Fruit fly (Drosophila melanogaster) whole organism, prepupa: ENCODE data around the gene GatB.

Experiments used
- Blimp-1 ChIP-seq: fragments of 200-800 bp; sonication (Bioruptor generic); optimal IDR thresholded peaks from 3 replicates; lab custom pipeline; 2017; ENCODE audit warnings: missing biosample characterization, missing genetic modification characterization, mild to moderate bottlenecking, moderate library complexity, missing genetic modification reagents
- CG10631 ChIP-seq: fragments of 200-800 bp; sonication (Bioruptor generic); optimal IDR thresholded peaks from 2 replicates; lab custom pipeline; 2016; ENCODE audit warnings: missing biosample characterization, missing genetic modification characterization
- CG11762 ChIP-seq: fragments of 200-800 bp; sonication (Bioruptor generic); optimal IDR thresholded peaks from 3 replicates; lab custom pipeline; 2016; ENCODE audit warnings: missing biosample characterization, missing genetic modification characterization; ENCODE audit not compliant: insufficient read depth
- CG11902 ChIP-seq: fragments of 200-800 bp; sonication (Bioruptor generic); optimal IDR thresholded peaks from 3 replicates; lab custom pipeline; 2016; ENCODE audit warnings: missing biosample characterization, missing genetic modification characterization
- CG15336 ChIP-seq: fragments of 200-800 bp; sonication (Bioruptor generic); IDR thresholded peaks from 2 replicates; pipeline ENCODE4 v1.3.6; 2022; ENCODE audit warnings: missing biosample characterization, missing genetic modification characterization
- CG1621 ChIP-seq: fragments of 200-800 bp; sonication (Bioruptor generic); optimal IDR thresholded peaks from 3 replicates; lab custom pipeline; 2018; ENCODE audit warnings: missing biosample characterization, mild to moderate bottlenecking, missing genetic modification characterization
- CG3032 ChIP-seq: fragments of 200-800 bp; optimal IDR thresholded peaks from 2 replicates; lab custom pipeline; 2019; ENCODE audit warnings: missing biosample characterization, mild to moderate bottlenecking, missing genetic modification characterization, moderate library complexity
- CG32006 ChIP-seq: fragments of 200-800 bp; sonication (Bioruptor generic); optimal IDR thresholded peaks from 3 replicates; lab custom pipeline; 2017; ENCODE audit warnings: missing biosample characterization, mild to moderate bottlenecking, missing genetic modification characterization
- CG34406 ChIP-seq: fragments of 200-800 bp; sonication (Bioruptor generic); optimal IDR thresholded peaks from 3 replicates; lab custom pipeline; 2016; ENCODE audit warnings: missing biosample characterization, missing genetic modification characterization
- CG3919 ChIP-seq: fragments of 200-800 bp; sonication (Bioruptor generic); optimal IDR thresholded peaks from 3 replicates; lab custom pipeline; 2016; ENCODE audit warnings: missing biosample characterization, missing genetic modification characterization
- CG4318 ChIP-seq: fragments of 200-800 bp; sonication (Bioruptor generic); optimal IDR thresholded peaks from 3 replicates; lab custom pipeline; 2017; ENCODE audit warnings: missing biosample characterization, mild to moderate bottlenecking, missing genetic modification characterization
- CG6276 ChIP-seq: fragments of 200-800 bp; sonication (Bioruptor generic); optimal IDR thresholded peaks from 2 replicates; lab custom pipeline; 2017; ENCODE audit warnings: missing biosample characterization, mild to moderate bottlenecking, missing genetic modification characterization
- CG6792 ChIP-seq: fragments of 200-800 bp; sonication (Bioruptor generic); optimal IDR thresholded peaks from 3 replicates; lab custom pipeline; 2016; ENCODE audit warnings: missing biosample characterization, missing genetic modification characterization
- CG6808 ChIP-seq: fragments of 200-800 bp; sonication (Bioruptor generic); optimal IDR thresholded peaks from 3 replicates; lab custom pipeline; 2017; ENCODE audit warnings: missing biosample characterization, missing genetic modification characterization, mild to moderate bottlenecking, moderate library complexity, missing genetic modification reagents
- CG6854 ChIP-seq: fragments of 200-800 bp; sonication (Bioruptor generic); optimal IDR thresholded peaks from 2 replicates; lab custom pipeline; 2017; ENCODE audit warnings: missing biosample characterization, mild to moderate bottlenecking, missing genetic modification characterization
- CG8119 ChIP-seq: fragments of 200-800 bp; sonication (Bioruptor generic); IDR thresholded peaks from 3 replicates; pipeline ENCODE4 v1.3.6; 2022; ENCODE audit warnings: missing biosample characterization, missing genetic modification characterization
- Eip75B ChIP-seq: fragments of 200-800 bp; sonication (Bioruptor generic); optimal IDR thresholded peaks from 3 replicates; lab custom pipeline; 2016; ENCODE audit warnings: missing biosample characterization, missing genetic modification characterization
- Eip78C ChIP-seq: fragments of 200-800 bp; sonication (Bioruptor generic); peaks from one replicate; lab custom pipeline; 2016; ENCODE audit warnings: missing biosample characterization, missing genetic modification characterization
- Gug ChIP-seq: fragments of 200-800 bp; sonication (Bioruptor generic); IDR thresholded peaks from 2 replicates; pipeline ENCODE4 v1.3.6; 2022; ENCODE audit warnings: missing biosample characterization, missing genetic modification characterization
- Hr39 ChIP-seq: fragments of 200-800 bp; sonication (Bioruptor generic); optimal IDR thresholded peaks from 2 replicates; lab custom pipeline; 2016; ENCODE audit warnings: missing biosample characterization, missing genetic modification characterization
- Hr4 ChIP-seq: fragments of 200-800 bp; sonication (Bioruptor generic); optimal IDR thresholded peaks from 3 replicates; lab custom pipeline; 2016; ENCODE audit warnings: missing biosample characterization, missing genetic modification characterization
- Lpt ChIP-seq: fragments of 200-800 bp; sonication (Bioruptor generic); optimal IDR thresholded peaks from 3 replicates; lab custom pipeline; 2016; ENCODE audit warnings: missing biosample characterization, missing genetic modification characterization
- Met ChIP-seq: fragments of 200-800 bp; sonication (Bioruptor generic); optimal IDR thresholded peaks from 3 replicates; lab custom pipeline; 2016; ENCODE audit warnings: missing biosample characterization, missing genetic modification characterization
- Smox ChIP-seq: fragments of 200-800 bp; sonication (Bioruptor generic); optimal IDR thresholded peaks from 3 replicates; lab custom pipeline; 2016; ENCODE audit warnings: missing biosample characterization, missing genetic modification characterization
- Sox14 ChIP-seq: fragments of 200-800 bp; sonication (Bioruptor generic); optimal IDR thresholded peaks from 3 replicates; lab custom pipeline; 2016; ENCODE audit warnings: missing biosample characterization, missing genetic modification characterization
- Sox15 ChIP-seq: fragments of 200-800 bp; sonication (Bioruptor generic); optimal IDR thresholded peaks from 3 replicates; lab custom pipeline; 2016; ENCODE audit warnings: missing biosample characterization, missing genetic modification characterization
- achi ChIP-seq: fragments of 200-800 bp; sonication (Bioruptor generic); optimal IDR thresholded peaks from 3 replicates; lab custom pipeline; 2016; ENCODE audit warnings: missing biosample characterization, missing genetic modification characterization
- cyc ChIP-seq: fragments of 200-800 bp; sonication (Bioruptor generic); optimal IDR thresholded peaks from 3 replicates; lab custom pipeline; 2016; ENCODE audit warnings: missing biosample characterization, missing genetic modification characterization
- eg ChIP-seq: fragments of 200-800 bp; sonication (Bioruptor generic); IDR thresholded peaks from 3 replicates; pipeline ENCODE4 v1.3.6; 2022; ENCODE audit warnings: missing biosample characterization, missing genetic modification characterization
- fd59A ChIP-seq: fragments of 200-800 bp; sonication (Bioruptor generic); optimal IDR thresholded peaks from 2 replicates; lab custom pipeline; 2017; ENCODE audit warnings: missing biosample characterization, mild to moderate bottlenecking, missing genetic modification characterization, missing genetic modification reagents
- fkh ChIP-seq: fragments of 200-800 bp; sonication (Bioruptor generic); optimal IDR thresholded peaks from 3 replicates; lab custom pipeline; 2017; ENCODE audit warnings: missing biosample characterization, mild to moderate bottlenecking, missing genetic modification characterization, moderate library complexity
- lz ChIP-seq: fragments of 200-800 bp; sonication (Bioruptor generic); optimal IDR thresholded peaks from 3 replicates; lab custom pipeline; 2016; ENCODE audit warnings: missing biosample characterization, missing genetic modification characterization
- net ChIP-seq: fragments of 200-800 bp; sonication (Bioruptor generic); optimal IDR thresholded peaks from 3 replicates; lab custom pipeline; 2016; ENCODE audit warnings: missing biosample characterization, missing genetic modification characterization
- pdm3 ChIP-seq: fragments of 200-800 bp; sonication (Bioruptor generic); optimal IDR thresholded peaks from 3 replicates; lab custom pipeline; 2016; ENCODE audit warnings: missing biosample characterization, missing genetic modification characterization
- salr ChIP-seq, 2 experiments: fragments of 200-800 bp; sonication (Bioruptor generic); optimal IDR thresholded peaks; 3 replicates each; lab custom pipeline; 2016 to 2018; ENCODE audit warnings: missing biosample characterization in 2 of 2, missing genetic modification characterization in 2 of 2, mild to moderate bottlenecking in 1 of 2
- spab ChIP-seq: fragments of 200-800 bp; sonication (Bioruptor generic); optimal IDR thresholded peaks from 2 replicates; lab custom pipeline; 2017; ENCODE audit warnings: missing biosample characterization, mild to moderate bottlenecking, missing genetic modification characterization, missing genetic modification reagents
- ss ChIP-seq, 2 experiments: fragments of 200-800 bp; sonication (Bioruptor generic); optimal IDR thresholded peaks; 2 replicates in 1 of 2; 3 replicates in 1 of 2; lab custom pipeline; 2017 to 2018; ENCODE audit warnings: mild to moderate bottlenecking in 2 of 2, missing biosample characterization in 2 of 2, missing genetic modification characterization in 2 of 2, moderate library complexity in 1 of 2

GatB gene

DNA sequence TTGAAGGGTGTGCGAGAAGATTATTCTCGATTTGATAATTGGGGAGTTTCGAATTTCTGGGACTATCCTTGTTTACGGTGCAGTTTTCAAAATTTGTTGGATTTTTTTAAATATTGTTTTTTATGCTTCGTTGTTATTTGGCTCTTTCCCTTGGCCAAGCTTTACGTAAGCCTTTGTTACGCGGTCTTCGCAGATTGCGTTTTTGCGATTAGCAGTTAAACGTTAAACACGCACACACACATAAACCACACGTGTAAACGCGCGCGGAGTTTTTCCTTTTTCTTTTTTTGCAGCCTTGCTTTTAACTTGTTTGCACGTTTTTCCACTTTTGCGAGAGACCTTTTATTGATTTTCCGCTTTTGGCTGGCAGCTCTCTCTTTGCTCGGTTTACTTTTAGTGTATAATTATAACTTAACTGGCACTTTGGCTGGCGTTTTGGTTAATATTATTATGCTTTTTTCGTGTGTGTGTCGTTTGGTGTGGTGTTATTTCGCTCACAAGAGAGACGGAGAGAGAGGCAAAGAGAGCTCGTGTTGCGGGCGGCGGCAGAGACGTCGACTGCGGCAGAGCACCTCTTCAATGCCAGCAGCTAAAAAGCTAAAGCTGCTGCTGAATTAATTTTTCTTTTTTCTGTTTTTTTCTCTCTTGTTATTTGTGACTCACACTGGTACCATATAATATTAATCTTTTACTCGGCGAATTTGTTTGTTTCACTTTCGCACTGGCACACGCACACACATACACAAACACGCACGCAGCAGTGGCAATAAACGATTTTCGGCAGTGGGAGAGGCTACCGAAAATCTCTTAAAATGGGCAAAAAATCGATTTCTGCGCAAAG lies 25.4 kb downstream of the GatB start:
- TF ChIP-seq Hr39 (GFP tag; lab: Kevin White, UChicago), result no peak
- no peak for TF ChIP-seq Smox
- TF ChIP-seq Gug, result no peak
- TF ChIP-seq lz (GFP tag; lab: Kevin White, UChicago), result no peak
- peak; percentile 18 for TF ChIP-seq Blimp-1
- peak; percentile 28 for TF ChIP-seq CG6854 (GFP tag; lab: Kevin White, UChicago)
- no peak for TF ChIP-seq Met (GFP tag; lab: Kevin White, UChicago)
- peak; percentile 12 to 23 for TF ChIP-seq ss (GFP tag; optimal IDR thresholded peaks at IDR 0.05; lab: Kevin White, UChicago)
- TF ChIP-seq Sox15, result no peak
- peak; percentile 74 for TF ChIP-seq Eip78C (GFP tag; lab: Kevin White, UChicago)
- no peak for TF ChIP-seq CG3919
- TF ChIP-seq CG6276, result no peak
- TF ChIP-seq CG11762 (GFP tag; lab: Kevin White, UChicago), result no peak
- TF ChIP-seq CG4318 (GFP tag; lab: Kevin White, UChicago), result no peak
- TF ChIP-seq fkh, result no peak
- TF ChIP-seq achi (GFP tag; lab: Kevin White, UChicago), result no peak
- TF ChIP-seq CG34406, result no peak

DNA sequence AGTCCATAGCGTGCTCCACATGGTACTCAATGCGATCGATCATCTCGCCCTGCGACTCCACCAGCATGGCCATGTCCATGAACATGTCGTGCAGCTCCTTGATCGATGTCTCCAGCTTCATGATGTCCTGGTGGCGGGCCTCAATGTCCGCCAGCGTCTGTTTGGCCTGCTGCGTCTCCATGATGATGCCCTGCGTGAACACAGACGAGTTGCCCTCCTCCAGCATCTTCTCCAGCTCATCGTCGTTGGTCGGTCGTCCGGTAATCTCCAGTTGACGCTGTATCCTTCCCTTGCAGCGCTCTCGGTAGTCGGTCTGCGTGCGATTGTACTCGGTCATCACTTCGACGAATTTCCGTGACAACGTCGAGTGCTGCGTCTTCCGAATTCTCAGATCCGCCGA lies 26.3 kb downstream of the GatB start:
- TF ChIP-seq Blimp-1, result no peak
- TF ChIP-seq Eip78C (GFP tag; lab: Kevin White, UChicago), result no peak
- TF ChIP-seq CG3919, result no peak
- TF ChIP-seq salr (GFP tag; optimal IDR thresholded peaks at IDR 0.05; lab: Kevin White, UChicago), result no peak
- no peak for TF ChIP-seq CG6792 (GFP tag; lab: Kevin White, UChicago)
- TF ChIP-seq Lpt (GFP tag; lab: Kevin White, UChicago), result no peak
- TF ChIP-seq spab (GFP tag; lab: Kevin White, UChicago), result no peak
- no peak for TF ChIP-seq CG6808 (GFP tag; lab: Kevin White, UChicago)
- TF ChIP-seq CG3032 (tag; lab: Kevin White, UChicago), result no peak
- TF ChIP-seq CG4318 (GFP tag; lab: Kevin White, UChicago), result no peak
- no peak for TF ChIP-seq CG15336
- no peak for TF ChIP-seq CG1621 (tag; lab: Kevin White, UChicago)
- no peak for TF ChIP-seq Sox15
- TF ChIP-seq Hr4 (GFP tag; lab: Kevin White, UChicago), result no peak
- no peak for TF ChIP-seq Sox14
- no peak for TF ChIP-seq Hr39 (GFP tag; lab: Kevin White, UChicago)

- TF ChIP-seq fd59A, result no peak
- TF ChIP-seq Lpt (GFP tag; lab: Kevin White, UChicago), result no peak
- no peak for TF ChIP-seq achi (GFP tag; lab: Kevin White, UChicago)
- TF ChIP-seq eg (GFP tag; lab: Robert Waterston, UW), result no peak
- TF ChIP-seq fkh, result peak; percentile 61
- no peak for TF ChIP-seq CG32006
- no peak for TF ChIP-seq CG6854 (GFP tag; lab: Kevin White, UChicago)
- TF ChIP-seq cyc, result no peak
- TF ChIP-seq, all 60 proteins: peak for 1
Observed at dm6 chr3R:24102387-24102786, 27.7 kb downstream of the GatB start.

- TF ChIP-seq CG3032 (tag; lab: Kevin White, UChicago) (no peak), ss (GFP tag; optimal IDR thresholded peaks at IDR 0.05; lab: Kevin White, UChicago) (no peak), cyc (no peak), Sox15 (no peak)
Observed at dm6 chr3R:24101437-24101836, 28.6 kb downstream of the GatB start.

dm6 chr3R:24100717-24101116 lies 29.3 kb downstream of the GatB start:
- TF ChIP-seq Gug (no peak), fd59A (no peak), Eip75B (no peak), CG32006 (peak; percentile 17), CG10631 (GFP tag; lab: Kevin White, UChicago) (no peak), eg (GFP tag; lab: Robert Waterston, UW) (0 out of 3 replicates have a peak, but pooled peaks have one; percentile 15), Met (GFP tag; lab: Kevin White, UChicago) (no peak), CG8119 (0 out of 3 replicates have a peak, but pooled peaks have one; percentile 17), Hr39 (GFP tag; lab: Kevin White, UChicago) (no peak), net (GFP tag; lab: Kevin White, UChicago) (no peak), pdm3 (peak; percentile 5), CG11902 (GFP tag; lab: Kevin White, UChicago) (no peak), Hr4 (GFP tag; lab: Kevin White, UChicago) (peak; percentile 26)
